In genomic region chr3R:10099401-10099848, dm6 we compare ENCODE assay signal across 5 fruit fly cellular contexts.
TF ChIP-seq lines count a peak whose summit lies in the region.

No protein-coding gene starts in this region.

- TF ChIP-seq CTCF in whole organism, embryonic (GFP tag; optimal IDR thresholded peaks at IDR 0.05; lab: Kevin White, UChicago), result no peak

TF ChIP-seq in whole organism, adult, 20 proteins besides CTCF, POLR2A, EP300 and RAD21 (continues in another document):
- TF ChIP-seq tj (GFP tag; optimal IDR thresholded peaks at IDR 0.05; lab: Kevin White, UChicago) (no peak), CG7101 (tag; optimal IDR thresholded peaks at IDR 0.05; lab: Kevin White, UChicago) (no peak), pad (GFP tag; optimal IDR thresholded peaks at IDR 0.05; lab: Kevin White, UChicago) (no peak), Mnt (GFP tag; optimal IDR thresholded peaks at IDR 0.05; lab: Kevin White, UChicago) (peak; percentile 19), kay (GFP tag; lab: Kevin White, UChicago; ENCODE audit: borderline replicate concordance) (peak; percentile 24), Clk (GFP tag; optimal IDR thresholded peaks at IDR 0.05; lab: Kevin White, UChicago) (no peak), CG12768 (GFP tag; optimal IDR thresholded peaks at IDR 0.05; lab: Kevin White, UChicago) (peak; percentile 71), CG7045 (GFP tag; optimal IDR thresholded peaks at IDR 0.05; lab: Kevin White, UChicago) (no peak), cnc (optimal IDR thresholded peaks at IDR 0.05; lab: Kevin White, UChicago) (no peak), cic (GFP tag; optimal IDR thresholded peaks at IDR 0.05; lab: Kevin White, UChicago) (peak; percentile 30), Crg-1 (GFP tag; optimal IDR thresholded peaks at IDR 0.05; lab: Kevin White, UChicago) (no peak), CG5204 (GFP tag; optimal IDR thresholded peaks at IDR 0.05; lab: Kevin White, UChicago) (no peak), CG1620 (GFP tag; optimal IDR thresholded peaks at IDR 0.05; lab: Kevin White, UChicago) (no peak), Hr96 (GFP tag; optimal IDR thresholded peaks at IDR 0.05; lab: Kevin White, UChicago) (no peak), toe (GFP tag; optimal IDR thresholded peaks at IDR 0.05; lab: Kevin White, UChicago) (no peak), CG11617 (GFP tag; optimal IDR thresholded peaks at IDR 0.05; lab: Kevin White, UChicago) (no peak), CG14711 (tag; optimal IDR thresholded peaks at IDR 0.05; lab: Kevin White, UChicago) (no peak), CG33017 (tag; optimal IDR thresholded peaks at IDR 0.05; lab: Kevin White, UChicago) (no peak), bab1 (GFP tag; optimal IDR thresholded peaks at IDR 0.05; lab: Kevin White, UChicago) (no peak)

TF ChIP-seq in whole organism, embryonic, 481 proteins besides CTCF, POLR2A, EP300 and RAD21 (continues in another document):
- TF ChIP-seq Blimp-1 (GFP tag; optimal IDR thresholded peaks at IDR 0.05; lab: Kevin White, UChicago), result no peak
- no peak for TF ChIP-seq CG11247 (GFP tag; IDR thresholded peaks at IDR 0.05; lab: Robert Waterston, UW)
- no peak for TF ChIP-seq grau (tag; optimal IDR thresholded peaks at IDR 0.05; lab: Kevin White, UChicago)
- no peak for TF ChIP-seq NK7.1 (GFP tag; optimal IDR thresholded peaks at IDR 0.05; lab: Kevin White, UChicago)
- peak; percentile 9 for TF ChIP-seq gro (GFP tag; optimal IDR thresholded peaks at IDR 0.05; lab: Kevin White, UChicago)
- no peak for TF ChIP-seq Nf-YC (tag; optimal IDR thresholded peaks at IDR 0.05; lab: Kevin White, UChicago)
- TF ChIP-seq gce (GFP tag; IDR thresholded peaks at IDR 0.05; lab: Robert Waterston, UW), result 0 out of 3 replicates have a peak, but pooled peaks have one; percentile 11
- TF ChIP-seq repo (GFP tag; optimal IDR thresholded peaks at IDR 0.05; lab: Kevin White, UChicago), result no peak
- peak; percentile 27 for TF ChIP-seq CG12769 (tag; optimal IDR thresholded peaks at IDR 0.05; lab: Kevin White, UChicago)
- TF ChIP-seq CG32532 (GFP tag; IDR thresholded peaks at IDR 0.05; lab: Robert Waterston, UW), result 0 out of 2 replicates have a peak, but pooled peaks have one; percentile 24
- 0 out of 4 replicates have a peak, but pooled peaks have one; percentile 53 for TF ChIP-seq chinmo (GFP tag; IDR thresholded peaks at IDR 0.05; lab: Robert Waterston, UW; ENCODE audit: partially characterized antibody)
- TF ChIP-seq row (GFP tag; IDR thresholded peaks at IDR 0.05; lab: Robert Waterston, UW), result peak; percentile 23; the same call in 1 of the 3 replicates
- no peak for TF ChIP-seq CG10267 (tag; optimal IDR thresholded peaks at IDR 0.05; lab: Kevin White, UChicago)
- TF ChIP-seq Dll (GFP tag; IDR thresholded peaks at IDR 0.05; lab: Robert Waterston, UW; ENCODE audit: partially characterized antibody), result no peak
- peak; percentile 22 for TF ChIP-seq schlank (tag; optimal IDR thresholded peaks at IDR 0.05; lab: Kevin White, UChicago)
- peak; percentile 31 for TF ChIP-seq Fer1 (GFP tag; optimal IDR thresholded peaks at IDR 0.05; lab: Kevin White, UChicago)
- no peak for TF ChIP-seq CG10431 (GFP tag; optimal IDR thresholded peaks at IDR 0.05; lab: Kevin White, UChicago)

TF ChIP-seq in whole organism, prepupa, 60 proteins besides CTCF, POLR2A, EP300 and RAD21:
- TF ChIP-seq Sox14 (GFP tag; optimal IDR thresholded peaks at IDR 0.05; lab: Kevin White, UChicago) (peak; percentile 21), svp (GFP tag; lab: Kevin White, UChicago) (no peak), vri (GFP tag; optimal IDR thresholded peaks at IDR 0.05; lab: Kevin White, UChicago) (peak; percentile 62), CG3919 (GFP tag; optimal IDR thresholded peaks at IDR 0.05; lab: Kevin White, UChicago) (no peak)

TF ChIP-seq in whole organism, pupa, 21 proteins besides CTCF, POLR2A, EP300 and RAD21:
- TF ChIP-seq CG17806 (tag; optimal IDR thresholded peaks at IDR 0.05; lab: Kevin White, UChicago) (no peak), CG13204 (GFP tag; optimal IDR thresholded peaks at IDR 0.05; lab: Kevin White, UChicago) (no peak), Ets98B (GFP tag; IDR thresholded peaks at IDR 0.05; lab: Robert Waterston, UW) (no peak), Pif1A (GFP tag; optimal IDR thresholded peaks at IDR 0.05; lab: Kevin White, UChicago) (no peak), CG4496 (GFP tag; IDR thresholded peaks at IDR 0.05; lab: Robert Waterston, UW) (no peak), EcR (GFP tag; optimal IDR thresholded peaks at IDR 0.05; lab: Kevin White, UChicago) (peak; percentile 84), Pif1B (GFP tag; optimal IDR thresholded peaks at IDR 0.05; lab: Kevin White, UChicago) (no peak), CG34367 (tag; optimal IDR thresholded peaks at IDR 0.05; lab: Kevin White, UChicago) (no peak)

TF ChIP-seq in whole organism, wandering third instar larva, 38 proteins besides CTCF, POLR2A, EP300 and RAD21:
- TF ChIP-seq Dfd (GFP tag; optimal IDR thresholded peaks at IDR 0.05; lab: Kevin White, UChicago), result no peak
- no peak for TF ChIP-seq Rel (GFP tag; optimal IDR thresholded peaks at IDR 0.05; lab: Kevin White, UChicago)
- peak; percentile 10 for TF ChIP-seq Rel (tag; optimal IDR thresholded peaks at IDR 0.05; lab: Kevin White, UChicago)
- TF ChIP-seq Mio (GFP tag; optimal IDR thresholded peaks at IDR 0.05; lab: Kevin White, UChicago), result no peak
- no peak for TF ChIP-seq ey (GFP tag; optimal IDR thresholded peaks at IDR 0.05; lab: Kevin White, UChicago)
- TF ChIP-seq Hr83 (GFP tag; optimal IDR thresholded peaks at IDR 0.05; lab: Kevin White, UChicago; ENCODE audit: poor library complexity, severe bottlenecking), result no peak
- no peak for TF ChIP-seq lola (GFP tag; optimal IDR thresholded peaks at IDR 0.05; lab: Kevin White, UChicago)
- TF ChIP-seq h (GFP tag; optimal IDR thresholded peaks at IDR 0.05; lab: Kevin White, UChicago), result peak; percentile 32
- TF ChIP-seq dmrt93B (GFP tag; optimal IDR thresholded peaks at IDR 0.05; lab: Kevin White, UChicago), result no peak
- no peak for TF ChIP-seq CG32264 (GFP tag; optimal IDR thresholded peaks at IDR 0.05; lab: Kevin White, UChicago)
- TF ChIP-seq Vsx2 (GFP tag; optimal IDR thresholded peaks at IDR 0.05; lab: Kevin White, UChicago; ENCODE audit: partially characterized antibody), result no peak
